Worm (Caenorhabditis elegans) whole organism, late embryonic: Measurements from ENCODE around the gene C36C9.6.

Experiments
- rnt-1 ChIP-seq: sonication (generic microtip); optimal IDR thresholded peaks from 2 replicates; lab custom pipeline; 2016; ENCODE audit warnings: missing genetic modification characterization, missing compliant biosample characterization
- ztf-16 ChIP-seq: sonication (generic microtip); optimal IDR thresholded peaks from 2 replicates; lab custom pipeline; 2017; ENCODE audit warnings: missing genetic modification characterization, missing compliant biosample characterization

DNA sequence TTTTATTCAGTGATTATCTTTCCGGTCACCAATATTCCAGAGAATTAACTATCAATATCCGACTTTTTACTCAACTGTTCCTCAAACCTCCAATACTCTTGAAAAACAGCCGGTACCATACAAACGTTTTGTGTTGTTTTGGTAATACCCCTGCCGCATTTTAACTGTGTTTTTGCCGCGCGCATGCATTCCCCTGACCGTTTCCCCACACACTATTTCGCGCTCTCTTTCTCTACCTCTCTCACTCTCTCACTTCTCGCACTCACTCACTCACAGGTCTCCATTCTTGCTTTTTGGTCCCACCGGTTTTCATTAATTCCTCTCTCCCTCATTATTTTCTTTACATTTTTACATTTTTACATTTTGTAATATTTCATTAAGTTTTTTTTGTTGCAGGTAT is 8.2 kb downstream of the C36C9.6 start, which contains the start of gene meg-4:
- no peak for TF ChIP-seq rnt-1 (tag; lab: Kevin White, UChicago)
- TF ChIP-seq ztf-16: no peak
